Worm (Caenorhabditis elegans) whole organism, midembryonic: ENCODE measurements around the gene C50F4.16.

Experiments
- T22C8.4 ChIP-seq: fragments of 200-800 bp; sonication (Bioruptor generic); IDR thresholded peaks from 2 replicates; pipeline ENCODE4 v1.3.6; 2022; ENCODE audit warnings: missing genetic modification characterization, missing compliant biosample characterization
- cog-1 ChIP-seq: sonication (generic microtip); optimal IDR thresholded peaks from 2 replicates; lab custom pipeline; 2016; ENCODE audit warnings: missing genetic modification characterization, missing compliant biosample characterization
- flt-1 ChIP-seq: fragments of 200-800 bp; sonication (Bioruptor generic); IDR thresholded peaks from 2 replicates; pipeline ENCODE4 v1.3.6; 2022; ENCODE audit warnings: missing genetic modification characterization, missing compliant biosample characterization
- klf-2 ChIP-seq: fragments of 200-800 bp; sonication (Bioruptor generic); conservative IDR thresholded peaks from 2 replicates; pipeline ENCODE4 v1.3.6; 2022; ENCODE audit warnings: missing genetic modification reagents, missing genetic modification characterization, missing compliant biosample characterization
- med-1 ChIP-seq: sonication (generic microtip); optimal IDR thresholded peaks from 2 replicates; lab custom pipeline; 2017; ENCODE audit warnings: missing genetic modification characterization, mild to moderate bottlenecking, missing compliant biosample characterization, antibody characterized with exemption, missing genetic modification reagents; ENCODE audit not compliant: insufficient read depth
- ref-1 ChIP-seq: fragments of 200-800 bp; sonication (Bioruptor generic); conservative IDR thresholded peaks from 2 replicates; pipeline ENCODE4 v1.3.6; 2022; ENCODE audit warnings: missing genetic modification reagents, missing genetic modification characterization, missing compliant biosample characterization
- tab-1 ChIP-seq: fragments of 200-800 bp; sonication (Bioruptor generic); IDR thresholded peaks from 2 replicates; pipeline ENCODE4 v1.3.6; 2022; ENCODE audit warnings: missing genetic modification characterization, missing compliant biosample characterization
- ztf-23 ChIP-seq: fragments of 200-800 bp; sonication (Bioruptor generic); IDR thresholded peaks from 2 replicates; pipeline ENCODE4 v1.3.6; 2022; ENCODE audit warnings: missing genetic modification reagents, missing genetic modification characterization, missing compliant biosample characterization
- ztf-29 ChIP-seq: fragments of 200-800 bp; sonication (Bioruptor generic); IDR thresholded peaks from 2 replicates; pipeline ENCODE4 v1.3.6; 2022; ENCODE audit warnings: missing genetic modification reagents, missing genetic modification characterization, missing compliant biosample characterization

C50F4.16 gene

DNA sequence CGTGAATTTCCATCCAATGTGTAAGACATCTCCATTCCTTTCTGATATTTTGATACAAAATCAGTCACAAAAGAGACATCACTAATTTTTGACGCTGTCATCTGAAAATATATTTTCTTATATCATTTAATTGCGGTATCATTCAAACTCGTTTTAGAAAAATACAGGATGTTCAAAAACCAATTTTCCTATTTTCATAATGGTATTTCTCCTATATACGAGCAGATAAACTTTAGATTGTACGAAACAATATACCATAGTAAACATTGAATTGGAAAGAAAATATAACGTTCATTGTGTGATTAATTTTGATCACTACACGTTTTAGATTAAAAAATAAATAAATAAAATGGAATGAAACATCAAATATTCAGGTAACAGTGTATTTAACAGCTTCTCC is at the start of gene C50F4.16:
C50F4.16 (minus strand) TSS at position 101 of the 400 bp plus-strand sequence.
- TF ChIP-seq med-1 (GFP tag; lab: Kevin White, UChicago) (no peak), ztf-29 (GFP tag; lab: Robert Waterston, UW) (no peak), ref-1 (GFP tag; lab: Robert Waterston, UW) (no peak), T22C8.4 (GFP tag; lab: Robert Waterston, UW) (no peak), ztf-23 (no peak), cog-1 (tag; lab: Kevin White, UChicago) (no peak), flt-1 (no peak), klf-2 (GFP tag; lab: Robert Waterston, UW) (no peak), tab-1 (no peak)

DNA sequence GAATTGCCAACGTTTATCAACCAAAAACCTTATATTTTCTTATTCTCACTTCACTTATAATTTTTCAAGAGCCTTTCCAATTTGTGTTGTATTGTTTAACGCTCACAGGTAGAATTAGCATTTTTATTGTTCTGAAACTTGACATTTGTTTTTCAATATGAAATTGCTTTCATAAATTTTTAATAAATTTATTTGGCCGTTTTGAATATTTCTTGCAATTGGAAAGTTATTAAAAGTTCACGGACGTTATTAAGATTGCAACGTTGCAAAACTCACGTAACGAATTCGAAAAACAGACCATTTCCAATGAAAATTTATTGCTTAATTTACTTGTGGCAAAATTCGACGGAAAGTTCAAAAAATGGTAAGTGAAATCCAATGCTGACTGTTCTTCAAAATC is 48.9 kb upstream of the C50F4.16 start, which contains the start of gene K09G1.2:
K09G1.2 (plus strand) TSS at position 301 of the 400 bp plus-strand sequence.
- TF ChIP-seq klf-2 (GFP tag; lab: Robert Waterston, UW) (no peak), ztf-23 (no peak), flt-1 (no peak), cog-1 (tag; lab: Kevin White, UChicago) (no peak), ref-1 (GFP tag; lab: Robert Waterston, UW) (no peak), tab-1 (no peak)

DNA sequence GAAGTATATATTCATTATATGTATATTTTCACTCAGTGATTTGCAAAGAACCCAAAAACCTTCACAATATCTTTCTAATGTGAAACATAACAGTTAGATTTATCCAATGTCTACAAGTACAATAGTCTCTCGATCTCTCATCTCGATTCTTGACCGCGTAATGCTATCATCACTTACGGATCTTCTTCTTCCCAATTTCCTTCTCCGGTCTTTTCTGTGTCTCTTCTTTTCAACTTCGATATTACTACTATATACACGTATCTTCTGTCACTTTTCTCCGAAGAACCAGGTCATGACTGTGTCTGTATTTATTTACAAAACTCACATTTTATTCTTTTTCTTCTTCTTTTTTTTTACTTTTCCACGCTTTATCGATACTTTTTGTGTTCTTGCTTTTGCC is 47.2 kb upstream of the C50F4.16 start:
- TF ChIP-seq tab-1: no peak
- TF ChIP-seq flt-1: no peak

DNA sequence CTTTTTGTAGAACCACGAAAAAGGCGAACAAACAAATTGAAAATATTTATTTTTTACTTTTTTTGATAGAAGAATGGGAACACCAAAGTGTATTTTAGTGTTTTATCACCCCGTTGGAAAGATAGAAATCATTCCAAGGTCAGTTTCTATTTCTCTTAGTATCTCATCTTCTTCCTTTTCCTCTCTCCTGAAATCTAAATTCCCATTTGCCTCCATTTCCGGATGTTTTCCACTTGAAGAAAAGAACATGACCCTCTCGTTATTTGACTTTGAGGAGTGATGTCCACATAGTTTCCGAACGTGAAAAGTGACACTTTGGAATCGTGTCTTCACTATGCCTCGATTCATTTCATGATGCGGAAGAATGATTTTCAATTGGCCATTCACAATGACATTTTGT is 46.2 kb upstream of the C50F4.16 start:
- no peak for TF ChIP-seq klf-2 (GFP tag; lab: Robert Waterston, UW)
- TF ChIP-seq med-1 (GFP tag; lab: Kevin White, UChicago): no peak
- TF ChIP-seq ztf-29 (GFP tag; lab: Robert Waterston, UW): no peak
- TF ChIP-seq ref-1 (GFP tag; lab: Robert Waterston, UW): no peak
- TF ChIP-seq tab-1: no peak
- no peak for TF ChIP-seq cog-1 (tag; lab: Kevin White, UChicago)
- TF ChIP-seq flt-1: no peak
- no peak for TF ChIP-seq ztf-23
- no peak for TF ChIP-seq T22C8.4 (GFP tag; lab: Robert Waterston, UW)

DNA sequence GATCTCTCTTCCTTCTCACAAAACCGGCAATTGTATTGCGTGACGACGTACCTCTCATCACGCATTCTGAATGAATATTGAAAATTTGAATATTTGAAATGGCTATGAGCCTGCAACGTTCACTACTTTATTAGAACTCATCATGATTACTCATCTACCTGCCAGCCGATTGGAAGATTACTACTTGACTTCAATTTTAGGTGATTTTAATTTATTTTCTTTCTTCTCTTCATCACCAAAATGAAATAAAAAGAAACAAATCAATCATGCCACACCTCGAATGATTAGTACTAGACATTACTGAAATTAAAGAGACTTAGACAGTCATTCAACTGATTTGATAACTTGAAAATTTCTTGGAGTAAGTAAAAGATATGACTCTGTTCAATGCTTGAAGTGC is 42.9 kb upstream of the C50F4.16 start:
- TF ChIP-seq ztf-23: no peak
- TF ChIP-seq klf-2 (GFP tag; lab: Robert Waterston, UW): no peak
- TF ChIP-seq ztf-29 (GFP tag; lab: Robert Waterston, UW): no peak
- TF ChIP-seq tab-1: no peak
- no peak for TF ChIP-seq med-1 (GFP tag; lab: Kevin White, UChicago)
- no peak for TF ChIP-seq cog-1 (tag; lab: Kevin White, UChicago)

DNA sequence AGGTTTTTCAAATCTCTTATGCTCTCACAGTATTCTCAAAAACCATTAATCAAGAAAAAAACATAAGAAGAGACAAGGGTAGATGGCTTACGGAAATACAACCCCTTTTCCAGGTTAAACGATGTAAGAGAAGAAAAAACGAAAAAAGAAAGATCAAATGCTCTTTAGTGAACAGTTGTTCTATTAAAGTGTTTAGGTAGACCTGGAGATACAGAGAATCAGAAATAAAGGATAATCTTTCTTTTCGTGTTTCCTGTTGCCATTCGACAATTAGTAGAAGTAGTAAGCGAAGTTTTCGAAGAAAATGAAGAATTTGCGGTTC is 41.9 kb upstream of the C50F4.16 start, which contains the start of gene K09G1.1:
K09G1.1 (plus strand) TSS at position 223 of the 322 bp plus-strand sequence.
- TF ChIP-seq ref-1 (GFP tag; lab: Robert Waterston, UW): no peak

DNA sequence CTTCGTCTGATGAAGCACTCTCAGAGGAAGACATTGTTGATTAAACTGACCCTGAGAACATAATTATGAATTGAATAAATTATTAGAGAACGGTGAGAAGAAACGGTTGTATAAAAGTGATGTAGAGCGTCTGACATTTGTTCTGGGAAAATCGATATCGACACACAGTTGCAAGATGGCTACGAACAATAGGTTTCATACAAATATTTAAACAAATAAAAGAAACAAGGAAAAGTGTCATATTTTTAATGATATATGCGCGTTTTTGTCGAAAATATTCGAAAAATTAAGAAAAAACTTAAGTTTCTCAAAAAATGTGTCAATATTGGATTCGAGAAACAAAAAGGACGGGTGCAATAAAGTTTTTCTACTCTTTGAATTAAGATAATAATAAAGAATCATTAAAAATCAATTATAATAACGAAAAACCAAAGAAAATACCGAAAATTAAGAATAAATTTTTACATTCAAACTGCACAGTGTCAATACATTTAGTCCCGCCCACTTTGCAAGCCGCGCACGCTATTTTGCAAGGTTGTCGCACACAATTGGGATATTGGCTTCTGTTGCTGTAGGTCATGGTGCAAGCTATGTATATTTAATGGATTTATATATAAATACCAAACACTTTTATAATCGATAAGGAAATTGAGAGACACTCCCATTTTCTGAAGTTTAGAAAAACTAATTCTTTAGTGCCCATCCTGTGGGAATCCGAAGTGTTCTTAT is 41.4 kb upstream of the C50F4.16 start, which contains the start of gene rtfo-1:
rtfo-1 (minus strand) TSS at position 51 of the 729 bp plus-strand sequence.
- TF ChIP-seq ztf-23: peak; percentile 82
- peak; percentile 80; the same call in 1 of the 2 replicates for TF ChIP-seq ztf-29 (GFP tag; lab: Robert Waterston, UW)
- no peak for TF ChIP-seq tab-1
- peak; percentile 89 for TF ChIP-seq med-1 (GFP tag; lab: Kevin White, UChicago)
- peak; percentile 55 for TF ChIP-seq cog-1 (tag; lab: Kevin White, UChicago)
- TF ChIP-seq ref-1 (GFP tag; lab: Robert Waterston, UW): no peak
- TF ChIP-seq T22C8.4 (GFP tag; lab: Robert Waterston, UW): no peak
- TF ChIP-seq klf-2 (GFP tag; lab: Robert Waterston, UW): 0 out of 2 replicates have a peak, but pooled peaks have one; percentile 34
- peak; percentile 84 for TF ChIP-seq flt-1

DNA sequence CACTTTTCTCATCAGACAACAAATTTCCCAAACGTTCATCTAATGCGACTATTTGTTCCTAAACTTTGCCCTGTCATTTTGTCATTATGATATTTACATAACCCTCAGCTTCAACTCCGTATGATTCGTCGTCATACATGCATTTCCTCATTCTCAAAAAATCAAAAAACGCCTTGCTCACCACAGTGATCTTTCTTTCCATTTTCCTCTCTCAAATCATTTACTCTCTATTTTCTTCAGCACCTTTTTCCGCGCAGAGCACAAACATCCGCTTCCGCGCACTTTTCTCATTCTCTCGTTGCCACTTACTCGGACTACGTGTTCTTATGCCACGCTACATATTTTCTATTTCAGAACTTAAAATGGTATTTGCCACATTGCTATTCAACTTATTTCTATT is 35.6 kb upstream of the C50F4.16 start, which contains the start of gene F25B3.2:
F25B3.2 (plus strand) TSS at position 301 of the 400 bp plus-strand sequence.
- TF ChIP-seq tab-1 (no peak), ref-1 (GFP tag; lab: Robert Waterston, UW) (no peak), med-1 (GFP tag; lab: Kevin White, UChicago) (no peak), ztf-23 (no peak), T22C8.4 (GFP tag; lab: Robert Waterston, UW) (no peak), klf-2 (GFP tag; lab: Robert Waterston, UW) (no peak), ztf-29 (GFP tag; lab: Robert Waterston, UW) (no peak), flt-1 (no peak), cog-1 (tag; lab: Kevin White, UChicago) (no peak)

DNA sequence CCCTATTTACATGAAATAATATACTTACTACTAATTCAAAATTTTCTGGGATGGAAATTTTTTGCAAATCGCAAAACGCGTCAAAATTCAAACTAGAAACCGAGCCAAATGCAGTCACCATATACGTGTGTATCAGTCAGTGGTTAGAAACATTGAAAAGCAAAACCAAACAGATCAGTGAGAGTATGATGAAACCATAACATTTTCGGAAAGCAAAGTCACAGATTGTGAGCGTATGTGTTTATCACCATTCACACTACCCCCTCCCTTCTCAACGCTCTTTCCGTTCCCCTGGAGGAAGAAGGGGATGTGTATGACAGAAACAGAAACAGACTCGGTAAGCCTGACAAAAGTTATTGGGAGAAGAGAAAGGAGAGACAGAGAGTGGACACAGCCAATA is 30.3 kb upstream of the C50F4.16 start:
- TF ChIP-seq med-1 (GFP tag; lab: Kevin White, UChicago): no peak
- TF ChIP-seq klf-2 (GFP tag; lab: Robert Waterston, UW): no peak
- TF ChIP-seq ref-1 (GFP tag; lab: Robert Waterston, UW): no peak
- no peak for TF ChIP-seq flt-1
- TF ChIP-seq ztf-23: no peak
- TF ChIP-seq cog-1 (tag; lab: Kevin White, UChicago): no peak
- TF ChIP-seq ztf-29 (GFP tag; lab: Robert Waterston, UW): no peak
- no peak for TF ChIP-seq tab-1
- TF ChIP-seq T22C8.4 (GFP tag; lab: Robert Waterston, UW): no peak

DNA sequence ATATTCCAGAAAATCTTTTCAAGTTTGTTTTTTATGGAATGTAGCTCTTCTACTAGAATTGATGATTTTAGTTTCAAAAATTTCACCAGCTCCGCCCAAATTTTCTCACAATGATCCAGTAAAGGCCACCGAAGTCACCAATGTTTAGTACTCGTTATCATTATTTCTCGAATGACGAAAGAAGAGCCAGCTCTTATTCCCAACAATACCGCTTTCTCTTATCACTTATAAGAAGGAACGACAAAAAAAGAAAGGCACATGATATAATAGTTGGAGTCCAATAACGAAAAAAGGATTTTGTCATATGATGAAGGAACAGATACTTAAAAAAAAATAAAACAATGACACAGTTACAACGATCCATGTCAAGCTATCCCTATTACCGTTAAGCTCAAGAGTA is 29.6 kb upstream of the C50F4.16 start:
- TF ChIP-seq klf-2 (GFP tag; lab: Robert Waterston, UW) (no peak), ztf-29 (GFP tag; lab: Robert Waterston, UW) (no peak), flt-1 (no peak), T22C8.4 (GFP tag; lab: Robert Waterston, UW) (no peak), med-1 (GFP tag; lab: Kevin White, UChicago) (no peak), ztf-23 (no peak), cog-1 (tag; lab: Kevin White, UChicago) (no peak), ref-1 (GFP tag; lab: Robert Waterston, UW) (no peak), tab-1 (no peak)
